Worm (Caenorhabditis elegans) whole organism, L2 larva: ENCODE measurements around the gene nhr-225.
A peak's percentile ranks its signal among the peaks of the same experiment; 100 is the strongest.
"Not testable (repeated sequence)": the region's sequence is repeated elsewhere in the genome, so short reads cannot be mapped to it uniquely, and the experiment has no call there.

Source experiments
- C34F6.9 ChIP-seq: fragments of 150-350 bp; optimal IDR thresholded peaks from 2 replicates; lab custom pipeline; 2014; ENCODE audit warnings: missing biosample characterization, missing genetic modification characterization
- R02D3.7 ChIP-seq: fragments of 150-350 bp; optimal IDR thresholded peaks from 2 replicates; lab custom pipeline; 2014; ENCODE audit warnings: missing biosample characterization, missing genetic modification characterization
- Y55F3AM.14 ChIP-seq: fragments of 200-800 bp; sonication (Bioruptor generic); optimal IDR thresholded peaks from 2 replicates; lab custom pipeline; 2018; ENCODE audit warnings: mild to moderate bottlenecking, missing genetic modification characterization, missing compliant biosample characterization
- ZK546.5 ChIP-seq: sonication (generic microtip); optimal IDR thresholded peaks from 2 replicates; lab custom pipeline; 2017; ENCODE audit warnings: missing biosample characterization, missing genetic modification characterization
- aly-2 ChIP-seq: fragments of 150-350 bp; optimal IDR thresholded peaks from 2 replicates; lab custom pipeline; 2014; ENCODE audit warnings: missing biosample characterization, missing genetic modification characterization
- ama-1 ChIP-seq: fragments of 150-350 bp; optimal IDR thresholded peaks from 2 replicates; lab custom pipeline; 2018; ENCODE audit warnings: inconsistent platforms
- blmp-1 ChIP-seq: sonication (generic microtip); optimal IDR thresholded peaks from 2 replicates; lab custom pipeline; 2017; ENCODE audit warnings: missing genetic modification characterization, mild to moderate bottlenecking, missing compliant biosample characterization, antibody characterized with exemption, moderate library complexity; ENCODE audit not compliant: insufficient read depth
- ceh-16 ChIP-seq: fragments of 150-350 bp; optimal IDR thresholded peaks from 2 replicates; lab custom pipeline; 2014; ENCODE audit warnings: missing biosample characterization, missing genetic modification characterization
- crh-2 ChIP-seq: sonication (generic microtip); optimal IDR thresholded peaks from 2 replicates; lab custom pipeline; 2017; ENCODE audit warnings: missing biosample characterization, missing genetic modification characterization
- fos-1 ChIP-seq: fragments of 150-350 bp; optimal IDR thresholded peaks from 2 replicates; lab custom pipeline; 2014; ENCODE audit warnings: missing biosample characterization, missing genetic modification characterization
- gmeb-1 ChIP-seq: fragments of 150-350 bp; optimal IDR thresholded peaks from 2 replicates; lab custom pipeline; 2014; ENCODE audit warnings: missing biosample characterization, missing genetic modification characterization
- lin-11 ChIP-seq: fragments of 150-350 bp; sonication (generic microtip); optimal IDR thresholded peaks from 2 replicates; lab custom pipeline; 2014; ENCODE audit warnings: missing biosample characterization, missing genetic modification characterization, inconsistent platforms, mixed read lengths
- lin-39 ChIP-seq: fragments of 150-350 bp; optimal IDR thresholded peaks from 2 replicates; lab custom pipeline; 2014; ENCODE audit warnings: missing biosample characterization, missing genetic modification reagents, missing genetic modification characterization
- lsy-2 ChIP-seq, 2 experiments: fragments of 150-350 bp in 1 of 2; sonication (generic microtip) in 1 of 2; optimal IDR thresholded peaks; 2 replicates each; lab custom pipeline; 2014 to 2017; ENCODE audit warnings: missing biosample characterization in 2 of 2, missing genetic modification characterization in 2 of 2
- mdl-1 ChIP-seq, 2 experiments: fragments of 150-350 bp in 1 of 2; sonication (generic microtip) in 1 of 2; optimal IDR thresholded peaks; 2 replicates each; lab custom pipeline; 2017; ENCODE audit warnings: missing biosample characterization in 2 of 2, missing genetic modification characterization in 2 of 2
- nhr-11 ChIP-seq: fragments of 150-350 bp; optimal IDR thresholded peaks from 2 replicates; lab custom pipeline; 2014; ENCODE audit warnings: missing biosample characterization, missing genetic modification characterization
- nhr-23 ChIP-seq: fragments of 150-350 bp; optimal IDR thresholded peaks from 2 replicates; lab custom pipeline; 2014; ENCODE audit warnings: missing biosample characterization, missing genetic modification reagents, missing genetic modification characterization
- nhr-237 ChIP-seq: fragments of 150-350 bp; optimal IDR thresholded peaks from 2 replicates; lab custom pipeline; 2014; ENCODE audit warnings: missing biosample characterization, missing genetic modification characterization
- nhr-25 ChIP-seq: fragments of 150-350 bp; sonication (generic microtip); optimal IDR thresholded peaks from 3 replicates; lab custom pipeline; 2014; ENCODE audit warnings: missing biosample characterization, missing genetic modification characterization
- nhr-6 ChIP-seq: fragments of 150-350 bp; optimal IDR thresholded peaks from 2 replicates; lab custom pipeline; 2014; ENCODE audit warnings: missing biosample characterization, missing genetic modification characterization
- sem-4 ChIP-seq: fragments of 150-350 bp; optimal IDR thresholded peaks from 2 replicates; lab custom pipeline; 2014; ENCODE audit warnings: missing biosample characterization, missing genetic modification reagents, missing genetic modification characterization
- skn-1 ChIP-seq: sonication (generic microtip); optimal IDR thresholded peaks from 2 replicates; lab custom pipeline; 2017; ENCODE audit warnings: missing biosample characterization, missing genetic modification characterization
- sma-9 ChIP-seq, 2 experiments: fragments of 150-350 bp in 1 of 2; sonication (generic microtip) in 1 of 2; optimal IDR thresholded peaks; 2 replicates each; lab custom pipeline; 2014 to 2016; ENCODE audit warnings: missing genetic modification characterization in 2 of 2, mild to moderate bottlenecking in 1 of 2, missing biosample characterization in 1 of 2, missing compliant biosample characterization in 1 of 2, missing genetic modification reagents in 1 of 2, moderate library complexity in 1 of 2
- snpc-4 ChIP-seq: fragments of 150-350 bp; optimal IDR thresholded peaks from 2 replicates; lab custom pipeline; 2014; ENCODE audit warnings: missing biosample characterization, missing genetic modification characterization
- unc-39 ChIP-seq: fragments of 150-350 bp; optimal IDR thresholded peaks from 2 replicates; lab custom pipeline; 2014; ENCODE audit warnings: missing biosample characterization, missing genetic modification characterization
- unc-55 ChIP-seq: fragments of 150-350 bp; sonication (generic microtip); optimal IDR thresholded peaks from 3 replicates; lab custom pipeline; 2014; ENCODE audit warnings: missing biosample characterization, missing genetic modification reagents, missing genetic modification characterization
- unc-62 ChIP-seq: fragments of 150-350 bp; optimal IDR thresholded peaks from 2 replicates; lab custom pipeline; 2014; ENCODE audit warnings: missing biosample characterization, missing genetic modification reagents, missing genetic modification characterization

nhr-225 gene

DNA sequence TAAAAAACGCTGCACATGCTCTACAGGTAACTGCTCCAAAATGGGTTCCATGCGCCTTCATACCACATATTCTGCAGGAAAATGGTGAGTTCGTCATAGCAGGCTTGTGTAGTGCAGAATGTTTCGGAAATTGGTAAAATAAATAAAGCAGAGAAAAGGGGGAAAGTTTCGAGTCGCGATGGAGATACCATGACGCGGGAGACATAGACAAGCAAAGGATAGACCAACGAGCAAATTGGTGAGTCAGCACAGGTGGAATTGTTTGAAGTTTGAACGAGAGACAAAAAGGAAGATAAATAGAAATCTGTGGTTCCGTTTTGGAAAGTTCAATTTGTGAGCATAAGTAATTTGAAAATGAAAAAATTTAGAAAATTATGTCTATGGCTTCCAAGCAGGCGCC, at the start of gene nhr-225:
TSS of gene nhr-225 (minus strand) at position 146 of the 400 bp plus-strand sequence.
- no peak for TF ChIP-seq crh-2 (tag; lab: Kevin White, UChicago)
- no peak for TF ChIP-seq lin-39 (tag; lab: Kevin White, UChicago)
- peak; percentile 18 for TF ChIP-seq sma-9 (GFP tag; optimal IDR thresholded peaks at IDR 0.05; lab: Kevin White, UChicago)
- TF ChIP-seq sma-9 (tag; optimal IDR thresholded peaks at IDR 0.05; lab: Kevin White, UChicago): no peak
- TF ChIP-seq skn-1: no peak
- TF ChIP-seq gmeb-1 (tag; lab: Kevin White, UChicago): no peak
- TF ChIP-seq ZK546.5 (tag; lab: Kevin White, UChicago): no peak
- no peak for TF ChIP-seq nhr-23 (tag; lab: Kevin White, UChicago)
- TF ChIP-seq nhr-6 (tag; lab: Kevin White, UChicago): no peak
- no peak for TF ChIP-seq unc-55 (GFP tag; lab: Kevin White, UChicago)
- no peak for TF ChIP-seq ama-1 (lab: Kevin White, UChicago)
- TF ChIP-seq fos-1: peak; percentile 57
- TF ChIP-seq C34F6.9 (tag; lab: Kevin White, UChicago): no peak
- TF ChIP-seq nhr-237 (tag; lab: Kevin White, UChicago): no peak
- no peak for TF ChIP-seq aly-2 (tag; lab: Kevin White, UChicago)
- no peak for TF ChIP-seq unc-62 (GFP tag; lab: Kevin White, UChicago)
- no peak for TF ChIP-seq nhr-11

ce11 chrV:2338538-2338937, 48.3 kb upstream of the nhr-225 start, which contains the start of gene irld-29:
irld-29 (minus strand) TSS chrV:2338638.
- TF ChIP-seq ZK546.5 (tag; lab: Kevin White, UChicago): no peak
- TF ChIP-seq blmp-1 (tag; lab: Kevin White, UChicago): no peak
- TF ChIP-seq skn-1: no peak
- no peak for TF ChIP-seq unc-62 (GFP tag; lab: Kevin White, UChicago)
- TF ChIP-seq nhr-25 (tag; lab: Kevin White, UChicago): no peak
- no peak for TF ChIP-seq lin-11 (tag; lab: Kevin White, UChicago)
- TF ChIP-seq Y55F3AM.14 (GFP tag; lab: Kevin White, UChicago): no peak
- no peak for TF ChIP-seq R02D3.7 (tag; lab: Kevin White, UChicago)
- TF ChIP-seq sem-4 (tag; lab: Kevin White, UChicago): no peak

- no peak for TF ChIP-seq unc-55 (GFP tag; lab: Kevin White, UChicago)
- TF ChIP-seq nhr-25 (tag; lab: Kevin White, UChicago): no peak
- TF ChIP-seq nhr-23 (tag; lab: Kevin White, UChicago): no peak
- no peak for TF ChIP-seq snpc-4 (tag; lab: Kevin White, UChicago)
- TF ChIP-seq mdl-1 (tag; optimal IDR thresholded peaks at IDR 0.05; lab: Kevin White, UChicago): no peak
- TF ChIP-seq unc-39 (tag; lab: Kevin White, UChicago): no peak
- no peak for TF ChIP-seq lin-39 (tag; lab: Kevin White, UChicago)
- TF ChIP-seq, all 48 proteins: peak for 0
Observed at ce11 chrV:2336151-2336550, 45.9 kb upstream of the nhr-225 start, which contains the start of gene irld-28. irld-28 (minus strand) TSS chrV:2336251.

- TF ChIP-seq skn-1; crh-2 (tag; lab: Kevin White, UChicago); lsy-2 (tag; optimal IDR thresholded peaks at IDR 0.05; lab: Kevin White, UChicago): not testable (repeated sequence)
Observed at ce11 chrV:2331616-2332015, 41.3 kb upstream of the nhr-225 start, which contains the start of gene irld-32. irld-32 (plus strand) TSS chrV:2331916.

ce11 chrV:2330129-2330528, 39.9 kb upstream of the nhr-225 start, which contains the start of gene pud-1.1:
pud-1.1 (plus strand) TSS chrV:2330429.
- TF ChIP-seq sma-9 (GFP tag; optimal IDR thresholded peaks at IDR 0.05; lab: Kevin White, UChicago); sma-9 (tag; optimal IDR thresholded peaks at IDR 0.05; lab: Kevin White, UChicago); snpc-4 (tag; lab: Kevin White, UChicago); ceh-16 (tag; lab: Kevin White, UChicago): not testable (repeated sequence)

DNA sequence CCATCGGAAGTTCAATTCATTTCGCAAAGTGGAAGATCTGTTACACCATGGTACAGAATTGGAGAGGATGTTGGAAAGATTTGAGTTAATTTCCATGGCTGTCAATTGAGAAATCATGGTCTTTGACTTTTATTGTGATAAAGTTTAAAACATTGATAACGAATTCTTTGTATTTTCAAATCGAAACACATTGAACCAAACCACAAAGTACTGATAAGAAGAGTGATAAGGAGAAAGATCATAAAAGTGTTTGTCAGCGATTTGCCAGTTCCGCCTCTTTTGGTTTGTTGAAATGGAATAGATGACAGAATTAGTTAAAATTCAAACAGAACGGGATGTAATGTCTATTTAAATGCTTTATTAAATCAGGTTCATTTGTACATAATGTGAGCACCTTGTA, 36.9 kb upstream of the nhr-225 start:
- TF ChIP-seq crh-2 (tag; lab: Kevin White, UChicago) (peak; percentile 14), skn-1 (no peak), sma-9 (GFP tag; optimal IDR thresholded peaks at IDR 0.05; lab: Kevin White, UChicago) (peak; percentile 80), sma-9 (tag; optimal IDR thresholded peaks at IDR 0.05; lab: Kevin White, UChicago) (no peak), fos-1 (peak; percentile 75), gmeb-1 (tag; lab: Kevin White, UChicago) (peak; percentile 34)
